Worm (Caenorhabditis elegans) whole organism, early embryonic: ENCODE measurements around the gene C06E1.11.

Experiments
- B0310.2 ChIP-seq: sonication (generic microtip); optimal IDR thresholded peaks from 2 replicates; lab custom pipeline; 2016; ENCODE audit warnings: mild to moderate bottlenecking, missing genetic modification characterization, missing compliant biosample characterization
- F13C5.2 ChIP-seq: sonication (generic microtip); optimal IDR thresholded peaks from 2 replicates; lab custom pipeline; 2017; ENCODE audit warnings: mild to moderate bottlenecking, missing genetic modification characterization, inconsistent platforms, missing compliant biosample characterization
- aly-1 ChIP-seq: sonication (generic microtip); optimal IDR thresholded peaks from 2 replicates; lab custom pipeline; 2016; ENCODE audit warnings: missing genetic modification characterization, missing compliant biosample characterization
- ama-1 ChIP-seq: fragments of 150-350 bp; optimal IDR thresholded peaks from 2 replicates; lab custom pipeline; 2014
- ceh-13 ChIP-seq: fragments of 200-800 bp; sonication (Bioruptor generic); optimal IDR thresholded peaks from 2 replicates; lab custom pipeline; 2018; ENCODE audit warnings: mild to moderate bottlenecking, missing genetic modification characterization, missing compliant biosample characterization
- ceh-36 ChIP-seq: sonication (generic microtip); optimal IDR thresholded peaks from 2 replicates; lab custom pipeline; 2016; ENCODE audit warnings: missing genetic modification characterization, inconsistent platforms, missing compliant biosample characterization
- ets-7 ChIP-seq: sonication (generic microtip); optimal IDR thresholded peaks from 2 replicates; lab custom pipeline; 2016; ENCODE audit warnings: missing genotype, missing genetic modification characterization, missing compliant biosample characterization
- flt-1 ChIP-seq: fragments of 200-800 bp; sonication (Bioruptor generic); IDR thresholded peaks from 2 replicates; pipeline ENCODE4 v1.3.6; 2022; ENCODE audit warnings: missing genetic modification characterization, missing compliant biosample characterization
- hmbx-1 ChIP-seq: sonication (generic microtip); optimal IDR thresholded peaks from 2 replicates; lab custom pipeline; 2016; ENCODE audit warnings: mild to moderate bottlenecking, missing genetic modification characterization, missing compliant biosample characterization
- hmg-4 ChIP-seq: fragments of 200-800 bp; sonication (Bioruptor generic); optimal IDR thresholded peaks from 2 replicates; lab custom pipeline; 2018; ENCODE audit warnings: mild to moderate bottlenecking, missing genetic modification characterization, missing compliant biosample characterization
- hnd-1 ChIP-seq: sonication (generic microtip); optimal IDR thresholded peaks from 2 replicates; lab custom pipeline; 2016; ENCODE audit warnings: missing genetic modification characterization, missing compliant biosample characterization
- pes-1 ChIP-seq: fragments of 200-800 bp; sonication (Bioruptor generic); IDR thresholded peaks from 2 replicates; pipeline ENCODE4 v1.3.6; 2022; ENCODE audit warnings: missing genetic modification reagents, missing genetic modification characterization, missing compliant biosample characterization
- scrt-1 ChIP-seq: fragments of 200-800 bp; sonication (Bioruptor generic); IDR thresholded peaks from 2 replicates; pipeline ENCODE4 v1.3.6; 2022; ENCODE audit warnings: missing genetic modification characterization, missing compliant biosample characterization
- sea-1 ChIP-seq: fragments of 200-800 bp; sonication (Bioruptor generic); conservative IDR thresholded peaks from 2 replicates; pipeline ENCODE4 v1.3.6; 2022; ENCODE audit warnings: missing genetic modification characterization, missing compliant biosample characterization
- tbx-11 ChIP-seq: fragments of 200-800 bp; sonication (Bioruptor generic); IDR thresholded peaks from 2 replicates; pipeline ENCODE4 v1.3.6; 2022; ENCODE audit warnings: missing genetic modification characterization, missing compliant biosample characterization
- tbx-37 ChIP-seq: fragments of 200-800 bp; sonication (Bioruptor generic); conservative IDR thresholded peaks from 2 replicates; pipeline ENCODE4 v1.3.6; 2022; ENCODE audit warnings: missing genetic modification reagents, missing genetic modification characterization, missing compliant biosample characterization
- tra-4 ChIP-seq: sonication (generic microtip); optimal IDR thresholded peaks from 2 replicates; lab custom pipeline; 2017; ENCODE audit warnings: missing genetic modification characterization, missing compliant biosample characterization

The C06E1.11 gene

DNA sequence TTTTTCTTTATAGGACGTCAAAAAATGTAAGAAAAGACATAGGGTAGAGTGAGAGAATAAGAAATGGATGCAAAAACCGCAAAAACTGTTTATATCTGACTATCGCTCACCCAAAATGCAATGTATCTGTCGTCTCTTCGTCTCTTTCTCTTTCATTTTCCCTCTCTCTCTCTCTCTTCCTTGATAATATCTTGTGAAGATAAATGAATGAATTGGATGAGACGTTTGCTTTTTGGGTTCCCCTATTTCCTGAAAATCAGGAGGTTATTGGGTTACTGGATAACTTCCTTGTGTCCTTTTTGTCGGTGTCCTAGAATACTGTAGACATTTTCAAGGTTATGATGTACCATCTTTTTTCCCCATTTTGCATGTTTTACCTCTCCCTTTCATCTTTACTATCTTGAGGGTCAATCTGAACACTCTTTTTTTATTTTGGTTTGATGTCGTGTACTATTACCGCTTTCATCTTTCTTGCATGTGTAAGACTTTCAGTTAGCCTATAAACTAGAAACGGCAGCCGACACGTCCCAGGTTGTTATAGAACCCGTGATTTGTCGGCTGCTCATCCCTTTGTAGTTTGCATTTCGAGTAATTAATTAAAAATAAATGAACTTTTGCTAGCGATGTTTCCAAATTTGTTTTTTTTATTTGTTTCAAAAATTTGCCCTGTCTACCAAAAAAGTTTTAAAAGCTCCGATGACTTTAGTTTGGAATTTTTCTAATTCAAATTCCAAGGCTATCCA, 41.0 kb downstream of the C06E1.11 start:
- TF ChIP-seq ceh-36 (tag; lab: Kevin White, UChicago) = no peak
- no peak for TF ChIP-seq B0310.2 (tag; lab: Kevin White, UChicago)
- TF ChIP-seq hmg-4 (GFP tag; lab: Kevin White, UChicago) = no peak
- no peak for TF ChIP-seq sea-1 (GFP tag; lab: Robert Waterston, UW)

DNA sequence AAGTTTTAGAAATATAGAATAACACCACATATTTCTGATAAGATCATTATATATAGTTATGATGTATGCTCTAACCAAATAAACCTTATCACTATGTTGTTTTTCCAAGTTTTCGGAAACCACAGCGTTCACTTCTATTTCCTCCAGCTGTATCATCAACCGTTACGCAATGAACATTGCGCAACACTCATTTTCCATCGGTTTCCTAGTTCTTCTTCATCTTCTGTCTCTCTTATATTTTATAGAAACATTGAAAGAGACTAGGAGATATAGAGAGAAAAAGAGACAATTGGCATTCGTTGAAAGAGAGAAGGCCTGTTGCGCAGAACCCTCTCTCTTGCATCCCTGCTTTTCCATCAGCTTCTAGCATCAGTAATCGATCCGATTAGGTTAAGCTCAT, 42.2 kb downstream of the C06E1.11 start:
- no peak for TF ChIP-seq ceh-13
- TF ChIP-seq ets-7 (tag; lab: Kevin White, UChicago) = no peak
- TF ChIP-seq scrt-1 (GFP tag; lab: Robert Waterston, UW) = no peak
- no peak for TF ChIP-seq pes-1 (GFP tag; lab: Robert Waterston, UW)
- TF ChIP-seq ceh-36 (tag; lab: Kevin White, UChicago) = no peak
- no peak for TF ChIP-seq F13C5.2 (tag; lab: Kevin White, UChicago)
- TF ChIP-seq hmg-4 (GFP tag; lab: Kevin White, UChicago) = no peak
- TF ChIP-seq flt-1 = no peak
- no peak for TF ChIP-seq aly-1
- no peak for TF ChIP-seq sea-1 (GFP tag; lab: Robert Waterston, UW)
- no peak for TF ChIP-seq tbx-11 (GFP tag; lab: Robert Waterston, UW)
- TF ChIP-seq B0310.2 (tag; lab: Kevin White, UChicago) = no peak
- TF ChIP-seq hnd-1 (tag; lab: Kevin White, UChicago) = no peak
- no peak for TF ChIP-seq tra-4 (tag; lab: Kevin White, UChicago)
- TF ChIP-seq tbx-37 = no peak
- TF ChIP-seq hmbx-1 (tag; lab: Kevin White, UChicago) = no peak
- TF ChIP-seq ama-1 = no peak

DNA sequence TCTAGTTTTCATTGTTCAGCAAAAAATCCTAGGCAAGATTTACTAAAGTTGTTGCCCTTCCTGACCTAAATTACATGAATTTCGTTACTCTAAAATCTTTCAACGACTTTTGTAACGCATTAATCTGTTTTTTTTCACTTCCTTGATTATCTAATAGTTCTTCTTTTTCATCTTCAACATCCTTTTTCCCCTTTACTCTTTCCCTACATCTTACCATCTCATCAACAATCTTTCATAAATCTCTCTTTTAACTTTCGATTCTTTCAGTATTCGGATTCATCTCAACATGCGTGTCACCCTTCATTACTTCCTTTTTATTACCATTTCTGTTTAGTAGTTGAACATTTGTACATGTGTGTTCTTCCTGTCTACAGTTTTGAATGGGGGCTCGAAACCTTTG, 42.6 kb downstream of the C06E1.11 start:
- TF ChIP-seq ets-7 (tag; lab: Kevin White, UChicago) = no peak
- TF ChIP-seq tbx-11 (GFP tag; lab: Robert Waterston, UW) = no peak
- no peak for TF ChIP-seq hmbx-1 (tag; lab: Kevin White, UChicago)
- no peak for TF ChIP-seq tra-4 (tag; lab: Kevin White, UChicago)
- no peak for TF ChIP-seq scrt-1 (GFP tag; lab: Robert Waterston, UW)
- TF ChIP-seq aly-1 = no peak

DNA sequence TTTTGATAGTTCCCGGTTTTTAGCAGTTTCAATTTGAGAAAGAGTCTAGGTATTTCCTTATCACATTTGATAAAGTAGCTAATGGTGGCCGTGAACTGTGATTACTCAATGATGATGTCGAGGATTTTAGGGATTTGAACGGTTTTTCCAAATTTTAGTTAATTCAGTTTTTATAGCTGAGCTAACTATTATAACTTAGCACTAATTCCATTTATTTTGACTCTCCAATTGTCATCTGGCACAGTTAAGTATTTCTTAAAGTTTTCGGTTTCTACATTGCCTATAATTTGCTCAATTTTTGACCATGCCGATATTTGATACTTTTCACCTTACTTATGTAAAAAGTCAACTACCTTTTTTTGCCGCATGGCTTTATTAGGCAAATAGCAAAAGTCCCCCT, 43.2 kb downstream of the C06E1.11 start:
- no peak for TF ChIP-seq pes-1 (GFP tag; lab: Robert Waterston, UW)
- TF ChIP-seq ama-1 = no peak
- TF ChIP-seq aly-1 = no peak

DNA sequence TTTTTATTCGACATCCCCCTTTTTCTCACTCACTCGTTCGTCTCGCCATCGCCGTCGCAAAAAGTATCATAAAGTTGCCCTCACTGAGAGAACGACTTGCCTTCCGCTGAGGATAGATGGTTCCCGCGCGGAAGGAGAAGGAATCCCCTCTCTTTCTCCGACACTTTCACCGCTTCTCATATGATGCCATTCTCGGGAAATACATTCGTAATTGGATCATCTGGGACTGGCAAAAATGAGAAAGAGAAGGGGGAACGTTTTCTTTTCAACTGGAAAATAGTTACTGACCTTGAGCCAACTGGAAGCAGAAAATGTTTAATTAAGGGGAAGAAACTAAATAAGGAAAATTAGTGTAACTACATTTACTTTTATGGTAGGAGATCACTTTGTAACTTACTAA, 44.6 kb downstream of the C06E1.11 start:
- TF ChIP-seq hnd-1 (tag; lab: Kevin White, UChicago) (no peak), aly-1 (no peak), tra-4 (tag; lab: Kevin White, UChicago) (no peak), sea-1 (GFP tag; lab: Robert Waterston, UW) (no peak), ceh-36 (tag; lab: Kevin White, UChicago) (no peak), ceh-13 (no peak), B0310.2 (tag; lab: Kevin White, UChicago) (no peak), ama-1 (no peak), hmg-4 (GFP tag; lab: Kevin White, UChicago) (no peak), hmbx-1 (tag; lab: Kevin White, UChicago) (no peak), ets-7 (tag; lab: Kevin White, UChicago) (no peak), scrt-1 (GFP tag; lab: Robert Waterston, UW) (no peak), pes-1 (GFP tag; lab: Robert Waterston, UW) (no peak), tbx-37 (no peak), tbx-11 (GFP tag; lab: Robert Waterston, UW) (no peak), flt-1 (no peak), F13C5.2 (tag; lab: Kevin White, UChicago) (no peak)

DNA sequence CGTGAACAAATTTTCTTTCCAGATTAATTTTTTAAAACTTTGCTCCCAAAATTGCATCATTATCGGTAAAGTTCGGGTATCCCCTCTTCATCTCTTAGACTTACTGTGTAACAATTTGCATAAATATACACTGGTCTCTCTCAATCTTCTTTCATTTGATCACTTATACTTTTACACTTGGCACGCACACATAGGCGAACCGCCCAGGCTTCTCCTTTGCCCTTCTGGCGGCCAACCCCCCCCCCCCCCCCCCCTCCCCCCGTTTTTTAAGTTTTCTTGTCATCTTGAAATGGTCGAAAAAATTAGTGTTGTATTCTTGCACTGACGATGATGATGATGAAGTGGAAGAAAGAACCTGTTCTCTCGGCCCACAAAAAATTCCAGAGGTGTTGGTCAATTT, 46.2 kb downstream of the C06E1.11 start:
- TF ChIP-seq F13C5.2 (tag; lab: Kevin White, UChicago) (no peak), hmg-4 (GFP tag; lab: Kevin White, UChicago) (no peak), scrt-1 (GFP tag; lab: Robert Waterston, UW) (no peak), tra-4 (tag; lab: Kevin White, UChicago) (no peak), B0310.2 (tag; lab: Kevin White, UChicago) (no peak), ets-7 (tag; lab: Kevin White, UChicago) (no peak)
